Fruit fly (Drosophila melanogaster) whole organism, embryonic: Measurements from ENCODE around the gene MsrA.

Experiments
- Awh ChIP-seq: fragments of 200-800 bp; sonication (Bioruptor generic); IDR thresholded peaks from 2 replicates; pipeline ENCODE4, ENCODE4 v1.3.6; 2022; ENCODE audit warnings: missing biosample characterization, missing genetic modification characterization
- Bteb2 ChIP-seq: fragments of 200-800 bp; sonication (Bioruptor generic); optimal IDR thresholded peaks from 2 replicates; lab custom pipeline; 2016; ENCODE audit warnings: missing biosample characterization, missing genetic modification characterization
- CG10209 ChIP-seq: fragments of 200-800 bp; sonication (Bioruptor generic); optimal IDR thresholded peaks from 3 replicates; lab custom pipeline; 2017; ENCODE audit warnings: missing biosample characterization, mild to moderate bottlenecking, missing genetic modification characterization, missing genetic modification reagents
- CG10979 ChIP-seq: fragments of 200-800 bp; sonication (Bioruptor generic); optimal IDR thresholded peaks from 2 replicates; lab custom pipeline; 2018; ENCODE audit warnings: missing biosample characterization, mild to moderate bottlenecking, missing genetic modification characterization, moderate library complexity
- CG12155 ChIP-seq: fragments of 200-800 bp; sonication (Bioruptor generic); optimal IDR thresholded peaks from 3 replicates; lab custom pipeline; 2016; ENCODE audit warnings: missing biosample characterization, missing genetic modification characterization
- CG12942 ChIP-seq: fragments of 200-800 bp; sonication (Bioruptor generic); optimal IDR thresholded peaks from 3 replicates; lab custom pipeline; 2016; ENCODE audit warnings: missing biosample characterization, missing genetic modification characterization
- CG13624 ChIP-seq: fragments of 200-800 bp; sonication (Bioruptor generic); optimal IDR thresholded peaks from 2 replicates; lab custom pipeline; 2016; ENCODE audit warnings: missing biosample characterization, missing genetic modification characterization
- CG14050 ChIP-seq: fragments of 200-800 bp; sonication (Bioruptor generic); IDR thresholded peaks from 3 replicates; pipeline ENCODE4 v1.3.6; 2022; ENCODE audit warnings: missing biosample characterization, missing genetic modification characterization
- CG14441 ChIP-seq: fragments of 200-800 bp; sonication (Bioruptor generic); IDR thresholded peaks from 2 replicates; pipeline ENCODE4 v1.3.6; 2022; ENCODE audit warnings: missing biosample characterization, missing genetic modification characterization
- CG1792 ChIP-seq: fragments of 200-800 bp; sonication (Bioruptor generic); optimal IDR thresholded peaks from 2 replicates; lab custom pipeline; 2016; ENCODE audit warnings: missing biosample characterization, missing genetic modification characterization
- CG18011 ChIP-seq: fragments of 200-800 bp; sonication (Bioruptor generic); optimal IDR thresholded peaks from 2 replicates; lab custom pipeline; 2017; ENCODE audit warnings: missing biosample characterization, missing genetic modification characterization, mild to moderate bottlenecking, moderate library complexity, missing genotype
- CG18619 ChIP-seq: fragments of 200-800 bp; sonication (Bioruptor generic); optimal IDR thresholded peaks from 3 replicates; lab custom pipeline; 2017; ENCODE audit warnings: missing biosample characterization, mild to moderate bottlenecking, missing genetic modification characterization
- CG2116 ChIP-seq: fragments of 200-800 bp; sonication (Bioruptor generic); optimal IDR thresholded peaks from 3 replicates; lab custom pipeline; 2018; ENCODE audit warnings: missing biosample characterization, mild to moderate bottlenecking, missing genetic modification characterization
- CG2120 ChIP-seq: fragments of 200-800 bp; sonication (Bioruptor generic); optimal IDR thresholded peaks from 3 replicates; lab custom pipeline; 2016; ENCODE audit warnings: missing biosample characterization, missing genetic modification characterization
- CG2199 ChIP-seq: fragments of 200-800 bp; sonication (Bioruptor generic); IDR thresholded peaks from 3 replicates; pipeline ENCODE4 v1.3.6; 2022; ENCODE audit warnings: missing biosample characterization, missing genetic modification characterization
- CG2712 ChIP-seq: fragments of 200-800 bp; optimal IDR thresholded peaks from 3 replicates; lab custom pipeline; 2019; ENCODE audit warnings: missing biosample characterization, mild to moderate bottlenecking, missing genetic modification characterization, moderate library complexity
- CG30431 ChIP-seq: fragments of 200-800 bp; sonication (Bioruptor generic); optimal IDR thresholded peaks from 2 replicates; lab custom pipeline; 2017; ENCODE audit warnings: missing biosample characterization, missing genetic modification characterization
- CG3407 ChIP-seq: fragments of 200-800 bp; sonication (Bioruptor generic); optimal IDR thresholded peaks from 2 replicates; lab custom pipeline; 2018; ENCODE audit warnings: missing biosample characterization, mild to moderate bottlenecking, missing genetic modification characterization
- CG6254 ChIP-seq: fragments of 200-800 bp; sonication (Bioruptor generic); optimal IDR thresholded peaks from 3 replicates; lab custom pipeline; 2017; ENCODE audit warnings: mild to moderate bottlenecking, missing biosample characterization, missing genetic modification reagents, missing genetic modification characterization
- CG6689 ChIP-seq: fragments of 200-800 bp; sonication (Bioruptor generic); IDR thresholded peaks from 2 replicates; pipeline ENCODE4 v1.3.6; 2022; ENCODE audit warnings: missing biosample characterization, missing genetic modification characterization
- CG6813 ChIP-seq: fragments of 200-800 bp; sonication (Bioruptor generic); optimal IDR thresholded peaks from 2 replicates; lab custom pipeline; 2017; ENCODE audit warnings: missing biosample characterization, missing genetic modification characterization, mild to moderate bottlenecking, moderate library complexity, missing genetic modification reagents
- CG8388 ChIP-seq: fragments of 200-800 bp; sonication (Bioruptor generic); optimal IDR thresholded peaks from 2 replicates; lab custom pipeline; 2019; ENCODE audit warnings: missing biosample characterization, mild to moderate bottlenecking, missing genetic modification characterization, moderate library complexity
- CG9817 ChIP-seq: fragments of 200-800 bp; sonication (Bioruptor generic); optimal IDR thresholded peaks from 2 replicates; lab custom pipeline; 2018; ENCODE audit warnings: missing biosample characterization, mild to moderate bottlenecking, missing genetic modification characterization, moderate library complexity
- D ChIP-seq, 2 experiments: fragments of 200-800 bp in 1 of 2; fragments of >200 bp in 1 of 2; sonication (Bioruptor generic) in 1 of 2; optimal IDR thresholded peaks; 2 replicates in 1 of 2; 3 replicates in 1 of 2; lab custom pipeline; 2017; ENCODE audit warnings: mild to moderate bottlenecking in 1 of 2, missing biosample characterization in 1 of 2, missing genetic modification characterization in 1 of 2, missing genetic modification reagents in 1 of 2
- Dref ChIP-seq: fragments of 200-800 bp; sonication (Bioruptor generic); IDR thresholded peaks from 2 replicates; pipeline ENCODE4 v1.3.6; 2022; ENCODE audit warnings: missing biosample characterization, missing genetic modification characterization
- Fer1 ChIP-seq: fragments of 200-800 bp; sonication (Bioruptor generic); optimal IDR thresholded peaks from 2 replicates; lab custom pipeline; 2017; ENCODE audit warnings: missing biosample characterization, mild to moderate bottlenecking, missing genetic modification characterization
- Hmx ChIP-seq: fragments of 200-800 bp; sonication (Bioruptor generic); optimal IDR thresholded peaks from 2 replicates; lab custom pipeline; 2016; ENCODE audit warnings: missing biosample characterization, missing genetic modification characterization
- Lim3 ChIP-seq: fragments of 200-800 bp; sonication (Bioruptor generic); IDR thresholded peaks from 2 replicates; pipeline ENCODE4 v1.3.6; 2022; ENCODE audit warnings: missing biosample characterization, missing genetic modification characterization
- NC2β ChIP-seq: fragments of 200-800 bp; sonication (Bioruptor generic); optimal IDR thresholded peaks from 2 replicates; lab custom pipeline; 2016; ENCODE audit warnings: missing biosample characterization, missing genetic modification characterization
- NK7.1 ChIP-seq: fragments of 200-800 bp; sonication (Bioruptor generic); optimal IDR thresholded peaks from 3 replicates; lab custom pipeline; 2016; ENCODE audit warnings: missing biosample characterization, missing genetic modification characterization
- Poxn ChIP-seq: fragments of 200-800 bp; sonication (Bioruptor generic); IDR thresholded peaks from 2 replicates; pipeline ENCODE4 v1.3.6; 2022; ENCODE audit warnings: missing biosample characterization, missing genetic modification characterization
- Rx ChIP-seq: fragments of 200-800 bp; sonication (Bioruptor generic); IDR thresholded peaks from 2 replicates; pipeline ENCODE4 v1.3.6; 2022; ENCODE audit warnings: missing biosample characterization, missing genetic modification characterization
- Side ChIP-seq: fragments of 200-800 bp; sonication (Bioruptor generic); optimal IDR thresholded peaks from 2 replicates; lab custom pipeline; 2016; ENCODE audit warnings: missing biosample characterization, missing genetic modification characterization
- Trl ChIP-seq, 3 experiments: fragments of >200 bp in 2 of 3; fragments of 200-800 bp in 1 of 3; sonication (Bioruptor generic) in 1 of 3; optimal IDR thresholded peaks; 2 replicates in 1 of 3; 3 replicates in 2 of 3; lab custom pipeline; 2016 to 2017; ENCODE audit warnings: missing biosample characterization in 1 of 3, missing genetic modification characterization in 1 of 3
- Vsx1 ChIP-seq: fragments of 200-800 bp; sonication (Bioruptor generic); optimal IDR thresholded peaks from 2 replicates; lab custom pipeline; 2017; ENCODE audit warnings: missing biosample characterization, mild to moderate bottlenecking, missing genetic modification characterization, missing genetic modification reagents
- ap ChIP-seq: fragments of 200-800 bp; sonication (Bioruptor generic); IDR thresholded peaks from 2 replicates; pipeline ENCODE4 v1.3.6; 2022; ENCODE audit warnings: missing biosample characterization, missing genetic modification characterization
- ara ChIP-seq: fragments of 200-800 bp; sonication (Bioruptor generic); IDR thresholded peaks from 2 replicates; pipeline ENCODE4 v1.3.6; 2022; ENCODE audit warnings: missing biosample characterization, missing genetic modification characterization
- ato ChIP-seq: fragments of 200-800 bp; sonication (Bioruptor generic); IDR thresholded peaks from 2 replicates; pipeline ENCODE4 v1.3.6; 2022; ENCODE audit warnings: missing biosample characterization, missing genetic modification characterization; ENCODE audit not compliant: partially characterized antibody
- bsh ChIP-seq, 2 experiments: fragments of 200-800 bp; sonication (Bioruptor generic); optimal IDR thresholded peaks; 2 replicates each; lab custom pipeline; 2017 to 2018; ENCODE audit warnings: mild to moderate bottlenecking in 2 of 2, missing biosample characterization in 2 of 2, missing genetic modification characterization in 2 of 2, moderate library complexity in 1 of 2
- crol ChIP-seq: fragments of 200-800 bp; sonication (Bioruptor generic); IDR thresholded peaks from 2 replicates; pipeline ENCODE4 v1.3.6; 2022; ENCODE audit warnings: missing biosample characterization, missing genetic modification characterization
- da ChIP-seq: fragments of 200-800 bp; sonication (Bioruptor generic); optimal IDR thresholded peaks from 2 replicates; lab custom pipeline; 2016; ENCODE audit warnings: missing biosample characterization, missing genetic modification characterization
- ems ChIP-seq: fragments of 200-800 bp; sonication (Bioruptor generic); optimal IDR thresholded peaks from 3 replicates; lab custom pipeline; 2016; ENCODE audit warnings: missing biosample characterization, missing genetic modification characterization
- en ChIP-seq: fragments of 200-800 bp; sonication (Bioruptor generic); optimal IDR thresholded peaks from 2 replicates; lab custom pipeline; 2016; ENCODE audit warnings: missing biosample characterization, missing genetic modification characterization
- lov ChIP-seq, 2 experiments: fragments of 200-800 bp in 1 of 2; fragments of >200 bp in 1 of 2; sonication (Bioruptor generic) in 1 of 2; IDR thresholded peaks in 1 of 2; optimal IDR thresholded peaks in 1 of 2; 2 replicates in 1 of 2; 3 replicates in 1 of 2; pipeline versions ENCODE4 v1.3.6 to Lab custom; 2017 to 2022; ENCODE audit warnings: missing biosample characterization in 1 of 2, missing genetic modification characterization in 1 of 2
- odd ChIP-seq: fragments of 200-800 bp; sonication (Bioruptor generic); optimal IDR thresholded peaks from 2 replicates; lab custom pipeline; 2017; ENCODE audit warnings: missing biosample characterization, mild to moderate bottlenecking, missing genetic modification characterization
- onecut ChIP-seq: fragments of 200-800 bp; sonication (Bioruptor generic); IDR thresholded peaks from 2 replicates; pipeline ENCODE4 v1.3.6; 2022; ENCODE audit warnings: missing biosample characterization, missing genetic modification characterization
- peb ChIP-seq: fragments of 200-800 bp; sonication (Bioruptor generic); IDR thresholded peaks from 2 replicates; pipeline ENCODE4 v1.3.6; 2022; ENCODE audit warnings: missing biosample characterization, missing genetic modification characterization
- pum ChIP-seq: fragments of 200-800 bp; sonication (Bioruptor generic); optimal IDR thresholded peaks from 2 replicates; lab custom pipeline; 2016; ENCODE audit warnings: missing biosample characterization, missing genetic modification characterization
- row ChIP-seq: fragments of 200-800 bp; sonication (Bioruptor generic); IDR thresholded peaks from 3 replicates; pipeline ENCODE4 v1.3.6; 2022; ENCODE audit warnings: missing biosample characterization, missing genetic modification characterization
- slp2 ChIP-seq: fragments of 200-800 bp; sonication (Bioruptor generic); optimal IDR thresholded peaks from 2 replicates; lab custom pipeline; 2016; ENCODE audit warnings: missing biosample characterization, missing genetic modification characterization
- usp ChIP-seq: fragments of >200 bp; optimal IDR thresholded peaks from 2 replicates; lab custom pipeline; 2017; ENCODE audit warnings: missing biosample characterization, missing genetic modification characterization

MsrA gene

DNA sequence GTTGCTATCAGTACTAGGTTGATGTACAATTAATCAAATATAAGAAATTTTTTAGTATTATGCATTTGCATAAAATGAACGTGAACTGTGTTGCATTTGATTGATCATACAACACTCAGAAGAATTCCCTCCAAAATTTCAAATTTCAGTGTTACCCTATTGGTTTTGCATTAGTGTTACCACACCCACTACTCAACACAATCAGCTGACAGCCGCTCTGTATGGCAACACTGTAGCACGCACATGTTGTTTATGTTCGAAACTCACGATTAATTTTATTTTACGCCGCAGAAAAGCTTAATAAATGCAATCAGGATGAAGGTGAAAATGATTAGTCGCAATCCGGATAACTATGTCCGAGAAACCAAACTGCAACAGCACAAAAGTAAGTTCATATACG is 12.1 kb upstream of the MsrA start, which contains the start of gene CG7275 (continued):
- TF ChIP-seq Trl (optimal IDR thresholded peaks at IDR 0.05; lab: Kevin White, UChicago) (no peak), Trl (GFP tag; optimal IDR thresholded peaks at IDR 0.05; lab: Kevin White, UChicago) (no peak), Dref (peak; percentile 43; the same call in 1 of the 2 replicates), usp (GFP tag; lab: Kevin White, UChicago) (no peak), onecut (GFP tag; lab: Robert Waterston, UW) (no peak), CG9817 (tag; lab: Kevin White, UChicago) (no peak), Vsx1 (no peak), Poxn (GFP tag; lab: Robert Waterston, UW) (no peak), ems (GFP tag; lab: Kevin White, UChicago) (no peak), ato (no peak), slp2 (GFP tag; lab: Kevin White, UChicago) (no peak), NK7.1 (no peak), CG18011 (GFP tag; lab: Kevin White, UChicago) (peak; percentile 67), CG8388 (GFP tag; lab: Kevin White, UChicago) (no peak), CG10209 (GFP tag; lab: Kevin White, UChicago) (no peak), en (GFP tag; lab: Kevin White, UChicago) (no peak), D (optimal IDR thresholded peaks at IDR 0.05; lab: Kevin White, UChicago) (no peak), D (GFP tag; optimal IDR thresholded peaks at IDR 0.05; lab: Kevin White, UChicago) (no peak), ap (no peak), Hmx (GFP tag; lab: Kevin White, UChicago) (no peak), CG18619 (GFP tag; lab: Kevin White, UChicago) (no peak), odd (GFP tag; lab: Kevin White, UChicago) (no peak), pum (no peak), crol (GFP tag; lab: Robert Waterston, UW) (no peak), CG2712 (tag; lab: Kevin White, UChicago) (peak; percentile 2), Bteb2 (no peak), ara (no peak), CG6254 (GFP tag; lab: Kevin White, UChicago) (no peak), CG6689 (GFP tag; lab: Robert Waterston, UW) (no peak), CG12942 (no peak), lov (optimal IDR thresholded peaks at IDR 0.05; lab: Kevin White, UChicago) (no peak), lov (GFP tag; IDR thresholded peaks at IDR 0.05; lab: Robert Waterston, UW) (no peak), CG12155 (GFP tag; lab: Kevin White, UChicago) (no peak), bsh (GFP tag; optimal IDR thresholded peaks at IDR 0.05; lab: Kevin White, UChicago) (no peak), CG30431 (GFP tag; lab: Kevin White, UChicago) (no peak), da (GFP tag; lab: Kevin White, UChicago) (no peak), CG1792 (no peak), CG3407 (GFP tag; lab: Kevin White, UChicago) (no peak), CG14050 (no peak), CG6813 (GFP tag; lab: Kevin White, UChicago) (no peak), Fer1 (GFP tag; lab: Kevin White, UChicago) (peak; percentile 49), row (GFP tag; lab: Robert Waterston, UW) (peak; percentile 16; the same call in 1 of the 3 replicates), CG2199 (GFP tag; lab: Robert Waterston, UW) (no peak), NC2β (no peak), CG10979 (tag; lab: Kevin White, UChicago) (no peak), CG2120 (no peak), Lim3 (GFP tag; lab: Robert Waterston, UW) (no peak), CG2116 (GFP tag; lab: Kevin White, UChicago) (peak; percentile 40), Side (GFP tag; lab: Kevin White, UChicago) (no peak), CG13624 (GFP tag; lab: Kevin White, UChicago) (peak; percentile 55), peb (GFP tag; lab: Robert Waterston, UW) (no peak), CG14441 (GFP tag; lab: Robert Waterston, UW) (no peak), Rx (GFP tag; lab: Robert Waterston, UW) (no peak), Awh (GFP tag; lab: Robert Waterston, UW) (no peak)
